Worm (Caenorhabditis elegans): Measurements from ENCODE around the gene H25P19.1.

H25P19.1 gene

ce11 chrV:727484-728351, 40.2 kb downstream of the H25P19.1 start, which contains the start of the genes icl-1 and srh-2 (continued):
- TF ChIP-seq mel-28 (tag; optimal IDR thresholded peaks at IDR 0.05; ENCODE audit: borderline replicate concordance), result no peak
- peak; percentile 76 for TF ChIP-seq ceh-79 (tag; optimal IDR thresholded peaks at IDR 0.05)
- TF ChIP-seq pha-4 (tag; optimal IDR thresholded peaks at IDR 0.05), result peak; percentile 60
- no peak for TF ChIP-seq him-1 (tag; optimal IDR thresholded peaks at IDR 0.05)
- TF ChIP-seq Y53G8AR.9 (GFP tag; conservative IDR thresholded peaks at IDR 0.05), result peak; percentile 87
- peak; percentile 85 for TF ChIP-seq lin-26 (GFP tag; IDR thresholded peaks at IDR 0.05)
- TF ChIP-seq hmg-1.2 (GFP tag; IDR thresholded peaks at IDR 0.05), result peak; percentile 37; the same call in 1 of the 2 replicates
- TF ChIP-seq egl-18 (GFP tag; IDR thresholded peaks at IDR 0.05), result no peak
- TF ChIP-seq lir-1 (GFP tag; conservative IDR thresholded peaks at IDR 0.05), result 0 out of 2 replicates have a peak, but pooled peaks have one; percentile 12
- TF ChIP-seq C06A6.2 (GFP tag; conservative IDR thresholded peaks at IDR 0.05), result peak; percentile 23; the same call in 1 of the 2 replicates
- peak; percentile 97 for TF ChIP-seq ama-1 (optimal IDR thresholded peaks at IDR 0.05)
- TF ChIP-seq ama-1 (GFP tag; optimal IDR thresholded peaks at IDR 0.05), result no peak
- peak; percentile 28 for TF ChIP-seq F22D6.2 (tag; optimal IDR thresholded peaks at IDR 0.05)
- peak; percentile 42 for TF ChIP-seq chd-7 (tag; optimal IDR thresholded peaks at IDR 0.05)
- peak; percentile 73 for TF ChIP-seq K11D2.4 (GFP tag; IDR thresholded peaks at IDR 0.05)
- peak; percentile 56 for TF ChIP-seq mcd-1 (GFP tag; IDR thresholded peaks at IDR 0.05)
- peak; percentile 35 for TF ChIP-seq gei-17 (GFP tag; optimal IDR thresholded peaks at IDR 0.05)

- TF ChIP-seq mxl-1 (tag; optimal IDR thresholded peaks at IDR 0.05), result no peak
- no peak for TF ChIP-seq lin-35 (GFP tag; optimal IDR thresholded peaks at IDR 0.05)
- no peak for TF ChIP-seq lin-54 (GFP tag; optimal IDR thresholded peaks at IDR 0.05)
- no peak for TF ChIP-seq Y53F4B.3 (GFP tag; IDR thresholded peaks at IDR 0.05)
- no peak for TF ChIP-seq nhr-27 (tag; optimal IDR thresholded peaks at IDR 0.05)
- TF ChIP-seq hrde-1 (tag; optimal IDR thresholded peaks at IDR 0.05; ENCODE audit: borderline replicate concordance), result no peak
- no peak for TF ChIP-seq pha-4 (tag; optimal IDR thresholded peaks at IDR 0.05)
- no peak for TF ChIP-seq efl-1 (GFP tag; optimal IDR thresholded peaks at IDR 0.05)
- peak in 1 of 2 experiments; percentile 18 for TF ChIP-seq let-607 (tag; optimal IDR thresholded peaks at IDR 0.05)
- peak; percentile 8 for TF ChIP-seq F57C9.4 (tag; optimal IDR thresholded peaks at IDR 0.05)
- no peak for TF ChIP-seq madf-6 (GFP tag; IDR thresholded peaks at IDR 0.05)
- TF ChIP-seq hlh-12 (tag; optimal IDR thresholded peaks at IDR 0.05), result no peak
- TF ChIP-seq ztf-22 (GFP tag; optimal IDR thresholded peaks at IDR 0.05), result peak; percentile 42
- no peak for TF ChIP-seq B0035.1 (tag; optimal IDR thresholded peaks at IDR 0.05)
- TF ChIP-seq Y95B8A.8 (GFP tag; IDR thresholded peaks at IDR 0.05), result 0 out of 2 replicates have a peak, but pooled peaks have one; percentile 27
- TF ChIP-seq hmg-20 (GFP tag; IDR thresholded peaks at IDR 0.05), result no peak
- TF ChIP-seq nhr-120 (GFP tag; IDR thresholded peaks at IDR 0.05), result no peak
- TF ChIP-seq pbrm-1 (GFP tag; IDR thresholded peaks at IDR 0.05), result no peak
- TF ChIP-seq nhr-90 (tag; optimal IDR thresholded peaks at IDR 0.05), result no peak
- TF ChIP-seq let-526 (GFP tag; IDR thresholded peaks at IDR 0.05), result peak; percentile 40; the same call in 1 of the 2 replicates
- peak; percentile 54 for TF ChIP-seq chd-7 (tag; optimal IDR thresholded peaks at IDR 0.05)
- TF ChIP-seq ztf-6 (GFP tag; IDR thresholded peaks at IDR 0.05), result no peak
- TF ChIP-seq nhr-80 (tag; optimal IDR thresholded peaks at IDR 0.05), result peak; percentile 23
- no peak for TF ChIP-seq F10E7.11 (tag; optimal IDR thresholded peaks at IDR 0.05)
- TF ChIP-seq nfya-2 (GFP tag; IDR thresholded peaks at IDR 0.05), result no peak
- no peak for TF ChIP-seq snpc-4 (GFP tag; optimal IDR thresholded peaks at IDR 0.05)
- TF ChIP-seq snpc-4 (tag; optimal IDR thresholded peaks at IDR 0.05), result no peak
- TF ChIP-seq F23B12.7 (tag; optimal IDR thresholded peaks at IDR 0.05; ENCODE audit: insufficient read depth), result no peak
- peak; percentile 64 for TF ChIP-seq repo-1 (tag; optimal IDR thresholded peaks at IDR 0.05)
- TF ChIP-seq B0336.3 (GFP tag; IDR thresholded peaks at IDR 0.05), result peak; percentile 66
- TF ChIP-seq ztf-26 (tag; optimal IDR thresholded peaks at IDR 0.05), result peak; percentile 16
Observed at ce11 chrV:728822-729493, 41.5 kb downstream of the H25P19.1 start.
